Worm (Caenorhabditis elegans): ENCODE results near the gene F32D8.13.

F32D8.13 gene

DNA sequence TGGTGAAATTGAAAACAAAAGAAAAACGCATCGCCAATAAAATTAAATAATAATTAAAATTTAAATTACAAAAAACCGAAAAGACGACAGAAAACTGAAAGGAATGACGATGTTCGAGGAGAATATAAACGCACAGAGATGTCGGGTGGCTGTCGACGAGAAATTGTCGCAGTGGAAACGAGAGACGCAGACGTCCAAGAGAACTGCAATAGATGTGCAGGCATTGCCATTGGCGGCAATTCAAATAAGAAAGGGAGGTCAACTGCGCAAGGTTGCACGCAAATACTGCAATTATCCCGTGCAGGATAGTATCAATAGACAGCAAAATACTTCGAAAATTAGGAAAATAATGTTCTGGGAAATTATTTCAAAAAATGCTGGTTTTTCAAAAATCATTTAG, 829 bp upstream of the F32D8.13 start (continued):
- TF ChIP-seq F10E7.11 (tag; optimal IDR thresholded peaks at IDR 0.05) (peak; percentile 87), snpc-1.3 (tag; optimal IDR thresholded peaks at IDR 0.05; ENCODE audit: insufficient read depth) (peak; percentile 80), ceh-27 (GFP tag; optimal IDR thresholded peaks at IDR 0.05) (peak; percentile 98), F33H1.4 (GFP tag; IDR thresholded peaks at IDR 0.05) (peak; percentile 88), hsf-1 (GFP tag; IDR thresholded peaks at IDR 0.05) (peak; percentile 90), nhr-27 (tag; optimal IDR thresholded peaks at IDR 0.05) (peak; percentile 70), Y79H2A.3 (GFP tag; conservative IDR thresholded peaks at IDR 0.05) (peak; percentile 88; the same call in 1 of the 2 replicates), D2030.7 (GFP tag; IDR thresholded peaks at IDR 0.05) (peak; percentile 95), ceh-91 (GFP tag; IDR thresholded peaks at IDR 0.05) (peak; percentile 95), let-607 (tag; optimal IDR thresholded peaks at IDR 0.05) (peak; percentile 100), rcor-1 (GFP tag; IDR thresholded peaks at IDR 0.05) (peak; percentile 96)

ce11 chrV:10897106-10897171, 596 bp upstream of the F32D8.13 start, which contains the start of gene sec-61.G:
Gene sec-61.G, minus strand, starts transcription at chrV:10897143.
- TF ChIP-seq C17E4.6 (GFP tag; IDR thresholded peaks at IDR 0.05) (no peak), madf-3 (GFP tag; IDR thresholded peaks at IDR 0.05) (no peak), madf-6 (GFP tag; IDR thresholded peaks at IDR 0.05) (no peak), ZK185.1 (tag; optimal IDR thresholded peaks at IDR 0.05; ENCODE audit: poor library complexity, severe bottlenecking) (no peak), ztf-22 (GFP tag; optimal IDR thresholded peaks at IDR 0.05) (no peak), ceh-40 (GFP tag; IDR thresholded peaks at IDR 0.05) (no peak), lin-54 (GFP tag; optimal IDR thresholded peaks at IDR 0.05) (no peak), ceh-58 (GFP tag; IDR thresholded peaks at IDR 0.05) (no peak), rec-8 (tag; optimal IDR thresholded peaks at IDR 0.05) (no peak), ccch-3 (GFP tag; optimal IDR thresholded peaks at IDR 0.05) (no peak), pbrm-1 (GFP tag; IDR thresholded peaks at IDR 0.05) (no peak), nfya-2 (GFP tag; IDR thresholded peaks at IDR 0.05) (no peak), Y53F4B.3 (GFP tag; IDR thresholded peaks at IDR 0.05) (no peak), tlf-1 (GFP tag; optimal IDR thresholded peaks at IDR 0.05) (no peak), let-607 (tag; optimal IDR thresholded peaks at IDR 0.05) (no peak), hsf-1 (GFP tag; IDR thresholded peaks at IDR 0.05) (no peak), F49E8.2 (tag; optimal IDR thresholded peaks at IDR 0.05; ENCODE audit: insufficient read depth) (no peak), egrh-3 (GFP tag; IDR thresholded peaks at IDR 0.05) (no peak)

ce11 chrV:10896706-10897105, 363 bp upstream of the F32D8.13 start:
- TF ChIP-seq K11D2.4 (GFP tag; IDR thresholded peaks at IDR 0.05) (no peak), Y56A3A.18 (GFP tag; IDR thresholded peaks at IDR 0.05) (0 out of 2 replicates have a peak, but pooled peaks have one; percentile 10), ceh-58 (GFP tag; IDR thresholded peaks at IDR 0.05) (0 out of 2 replicates have a peak, but pooled peaks have one; percentile 5), zim-3 (tag; optimal IDR thresholded peaks at IDR 0.05) (no peak)

DNA sequence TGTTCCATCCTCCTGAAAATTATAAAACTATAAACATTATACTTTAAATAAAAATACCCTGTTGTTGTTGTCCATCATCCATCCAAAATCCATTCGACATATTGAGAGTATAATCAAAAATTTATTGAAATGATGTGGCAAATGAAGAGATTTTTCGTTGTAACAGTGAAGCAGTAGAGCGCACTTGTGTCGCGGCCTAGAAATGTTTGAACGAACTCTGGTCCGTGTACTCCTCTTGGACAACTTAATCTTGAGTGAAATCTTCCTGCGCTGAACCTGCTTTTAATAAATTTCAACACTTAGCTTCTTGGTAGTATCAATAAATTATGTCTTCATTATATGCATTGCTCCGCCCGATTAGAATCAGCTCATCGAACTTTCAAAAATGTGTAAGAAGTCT, 1.7 kb downstream of the F32D8.13 start, which contains the start of the genes F32D8.14 and F32D8.5:
Gene F32D8.14 (minus strand): TSS at position 188 of the 400 bp plus-strand sequence.
Gene F32D8.5 (plus strand): TSS at position 200 of the 400 bp plus-strand sequence.
- TF ChIP-seq let-526 (GFP tag; IDR thresholded peaks at IDR 0.05) (no peak), madf-10 (tag; optimal IDR thresholded peaks at IDR 0.05) (peak; percentile 35), ccch-3 (GFP tag; optimal IDR thresholded peaks at IDR 0.05) (peak; percentile 8), hsf-1 (GFP tag; IDR thresholded peaks at IDR 0.05) (no peak), D2030.7 (GFP tag; IDR thresholded peaks at IDR 0.05) (peak; percentile 69), Y67H2A.10 (GFP tag; conservative IDR thresholded peaks at IDR 0.05) (no peak), repo-1 (tag; optimal IDR thresholded peaks at IDR 0.05) (peak; percentile 13), hrde-1 (tag; optimal IDR thresholded peaks at IDR 0.05; ENCODE audit: borderline replicate concordance) (no peak), ztf-28 (GFP tag; IDR thresholded peaks at IDR 0.05) (peak; percentile 83; the same call in 1 of the 2 replicates), ztf-25 (GFP tag; IDR thresholded peaks at IDR 0.05) (0 out of 2 replicates have a peak, but pooled peaks have one; percentile 17), F55B11.4 (tag; optimal IDR thresholded peaks at IDR 0.05; ENCODE audit: borderline replicate concordance, insufficient read depth) (no peak), tbx-9 (tag; optimal IDR thresholded peaks at IDR 0.05; ENCODE audit: borderline replicate concordance) (no peak), aptf-2 (GFP tag; conservative IDR thresholded peaks at IDR 0.05) (0 out of 2 replicates have a peak, but pooled peaks have one; percentile 9), F57C9.4 (tag; optimal IDR thresholded peaks at IDR 0.05) (no peak), Y53G8AR.9 (GFP tag; conservative IDR thresholded peaks at IDR 0.05) (no peak), aptf-3 (GFP tag; IDR thresholded peaks at IDR 0.05) (no peak), ceh-40 (GFP tag; IDR thresholded peaks at IDR 0.05) (no peak), ztf-18 (tag; optimal IDR thresholded peaks at IDR 0.05) (peak; percentile 51)

Data from whole organism, young adult.